Worm (Caenorhabditis elegans) whole organism, early embryonic: ENCODE measurements around the gene nhr-27.
A peak's percentile ranks its signal among the peaks of the same experiment; 100 is the strongest.

Experiments
- B0310.2 ChIP-seq: sonication (generic microtip); optimal IDR thresholded peaks from 2 replicates; lab custom pipeline; 2016; ENCODE audit warnings: mild to moderate bottlenecking, missing genetic modification characterization, missing compliant biosample characterization
- F13C5.2 ChIP-seq: sonication (generic microtip); optimal IDR thresholded peaks from 2 replicates; lab custom pipeline; 2017; ENCODE audit warnings: mild to moderate bottlenecking, missing genetic modification characterization, inconsistent platforms, missing compliant biosample characterization
- aly-1 ChIP-seq: sonication (generic microtip); optimal IDR thresholded peaks from 2 replicates; lab custom pipeline; 2016; ENCODE audit warnings: missing genetic modification characterization, missing compliant biosample characterization
- ama-1 ChIP-seq: fragments of 150-350 bp; optimal IDR thresholded peaks from 2 replicates; lab custom pipeline; 2014
- ceh-13 ChIP-seq: fragments of 200-800 bp; sonication (Bioruptor generic); optimal IDR thresholded peaks from 2 replicates; lab custom pipeline; 2018; ENCODE audit warnings: mild to moderate bottlenecking, missing genetic modification characterization, missing compliant biosample characterization
- ceh-36 ChIP-seq: sonication (generic microtip); optimal IDR thresholded peaks from 2 replicates; lab custom pipeline; 2016; ENCODE audit warnings: missing genetic modification characterization, inconsistent platforms, missing compliant biosample characterization
- ets-7 ChIP-seq: sonication (generic microtip); optimal IDR thresholded peaks from 2 replicates; lab custom pipeline; 2016; ENCODE audit warnings: missing genotype, missing genetic modification characterization, missing compliant biosample characterization
- flt-1 ChIP-seq: fragments of 200-800 bp; sonication (Bioruptor generic); IDR thresholded peaks from 2 replicates; pipeline ENCODE4 v1.3.6; 2022; ENCODE audit warnings: missing genetic modification characterization, missing compliant biosample characterization
- hmbx-1 ChIP-seq: sonication (generic microtip); optimal IDR thresholded peaks from 2 replicates; lab custom pipeline; 2016; ENCODE audit warnings: mild to moderate bottlenecking, missing genetic modification characterization, missing compliant biosample characterization
- hmg-4 ChIP-seq: fragments of 200-800 bp; sonication (Bioruptor generic); optimal IDR thresholded peaks from 2 replicates; lab custom pipeline; 2018; ENCODE audit warnings: mild to moderate bottlenecking, missing genetic modification characterization, missing compliant biosample characterization
- hnd-1 ChIP-seq: sonication (generic microtip); optimal IDR thresholded peaks from 2 replicates; lab custom pipeline; 2016; ENCODE audit warnings: missing genetic modification characterization, missing compliant biosample characterization
- pes-1 ChIP-seq: fragments of 200-800 bp; sonication (Bioruptor generic); IDR thresholded peaks from 2 replicates; pipeline ENCODE4 v1.3.6; 2022; ENCODE audit warnings: missing genetic modification reagents, missing genetic modification characterization, missing compliant biosample characterization
- scrt-1 ChIP-seq: fragments of 200-800 bp; sonication (Bioruptor generic); IDR thresholded peaks from 2 replicates; pipeline ENCODE4 v1.3.6; 2022; ENCODE audit warnings: missing genetic modification characterization, missing compliant biosample characterization
- sea-1 ChIP-seq: fragments of 200-800 bp; sonication (Bioruptor generic); conservative IDR thresholded peaks from 2 replicates; pipeline ENCODE4 v1.3.6; 2022; ENCODE audit warnings: missing genetic modification characterization, missing compliant biosample characterization
- tbx-11 ChIP-seq: fragments of 200-800 bp; sonication (Bioruptor generic); IDR thresholded peaks from 2 replicates; pipeline ENCODE4 v1.3.6; 2022; ENCODE audit warnings: missing genetic modification characterization, missing compliant biosample characterization
- tbx-37 ChIP-seq: fragments of 200-800 bp; sonication (Bioruptor generic); conservative IDR thresholded peaks from 2 replicates; pipeline ENCODE4 v1.3.6; 2022; ENCODE audit warnings: missing genetic modification reagents, missing genetic modification characterization, missing compliant biosample characterization
- tra-4 ChIP-seq: sonication (generic microtip); optimal IDR thresholded peaks from 2 replicates; lab custom pipeline; 2017; ENCODE audit warnings: missing genetic modification characterization, missing compliant biosample characterization

nhr-27 gene

DNA sequence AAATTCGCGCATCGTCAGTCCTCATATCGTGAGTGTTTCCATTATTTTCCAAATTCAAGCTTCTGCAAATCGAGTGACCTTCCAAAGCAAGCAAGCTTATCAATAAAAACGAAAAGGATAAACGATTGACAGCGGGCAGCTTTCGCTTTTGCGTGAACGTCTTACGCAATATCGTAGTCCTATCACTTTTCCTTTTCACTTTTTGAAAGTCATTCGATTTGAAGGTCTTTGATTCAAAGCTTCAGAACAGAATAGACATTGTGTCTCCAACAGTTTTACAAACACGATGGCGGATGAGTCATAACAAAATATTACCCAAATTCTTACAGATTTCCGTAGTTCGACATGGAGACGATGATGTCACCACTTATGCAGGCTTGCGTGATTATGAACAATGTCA is 128.5 kb downstream of the nhr-27 start:
- TF ChIP-seq B0310.2 (tag; lab: Kevin White, UChicago) (no peak), sea-1 (no peak), F13C5.2 (tag; lab: Kevin White, UChicago) (no peak), tbx-11 (GFP tag; lab: Robert Waterston, UW) (no peak), hnd-1 (tag; lab: Kevin White, UChicago) (no peak), flt-1 (GFP tag; lab: Robert Waterston, UW) (no peak), ceh-36 (no peak), scrt-1 (GFP tag; lab: Robert Waterston, UW) (no peak), tra-4 (tag; lab: Kevin White, UChicago) (no peak), hmg-4 (no peak)

ce11 chrX:12678532-12678931 is 129.6 kb downstream of the nhr-27 start, which contains the start of gene adt-1:
Gene adt-1 (plus strand): TSS chrX:12678832.
- TF ChIP-seq sea-1 (no peak), ets-7 (no peak), hmg-4 (no peak), tra-4 (tag; lab: Kevin White, UChicago) (no peak), tbx-11 (GFP tag; lab: Robert Waterston, UW) (no peak), hmbx-1 (tag; lab: Kevin White, UChicago) (no peak), ceh-13 (GFP tag; lab: Kevin White, UChicago) (no peak), F13C5.2 (tag; lab: Kevin White, UChicago) (no peak), pes-1 (GFP tag; lab: Robert Waterston, UW) (no peak), ceh-36 (no peak), hnd-1 (tag; lab: Kevin White, UChicago) (no peak), ama-1 (lab: Kevin White, UChicago) (no peak), scrt-1 (GFP tag; lab: Robert Waterston, UW) (no peak), tbx-37 (GFP tag; lab: Robert Waterston, UW) (no peak), flt-1 (GFP tag; lab: Robert Waterston, UW) (no peak), B0310.2 (tag; lab: Kevin White, UChicago) (no peak), aly-1 (tag; lab: Kevin White, UChicago) (no peak)

DNA sequence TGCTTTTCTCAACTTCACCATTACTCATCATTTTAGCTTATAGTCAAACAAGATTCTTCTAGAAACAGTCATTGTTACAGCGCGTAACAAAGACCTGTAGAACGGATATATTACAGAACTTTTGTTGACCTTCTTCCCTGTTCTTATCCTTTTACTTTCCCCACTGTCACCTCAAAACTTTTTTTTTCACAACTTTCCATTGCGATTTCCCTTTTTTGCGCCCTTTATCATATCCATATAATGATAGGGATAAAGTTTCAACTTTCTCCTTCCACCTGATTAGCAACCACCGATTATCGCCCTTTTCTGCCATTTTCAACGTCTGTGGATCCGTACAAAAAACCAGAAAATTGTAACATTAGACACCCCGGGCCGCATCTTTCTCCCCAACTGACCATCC is 131.0 kb downstream of the nhr-27 start:
- no peak for TF ChIP-seq sea-1
- no peak for TF ChIP-seq ama-1 (lab: Kevin White, UChicago)
- no peak for TF ChIP-seq tbx-11 (GFP tag; lab: Robert Waterston, UW)
- no peak for TF ChIP-seq ceh-36
- no peak for TF ChIP-seq aly-1 (tag; lab: Kevin White, UChicago)
- TF ChIP-seq tra-4 (tag; lab: Kevin White, UChicago), result no peak
- no peak for TF ChIP-seq hnd-1 (tag; lab: Kevin White, UChicago)
- no peak for TF ChIP-seq ets-7
- TF ChIP-seq scrt-1 (GFP tag; lab: Robert Waterston, UW), result no peak
- TF ChIP-seq F13C5.2 (tag; lab: Kevin White, UChicago), result no peak
- no peak for TF ChIP-seq flt-1 (GFP tag; lab: Robert Waterston, UW)
- no peak for TF ChIP-seq pes-1 (GFP tag; lab: Robert Waterston, UW)
- no peak for TF ChIP-seq ceh-13 (GFP tag; lab: Kevin White, UChicago)
- no peak for TF ChIP-seq B0310.2 (tag; lab: Kevin White, UChicago)
- no peak for TF ChIP-seq hmbx-1 (tag; lab: Kevin White, UChicago)
- TF ChIP-seq hmg-4, result no peak
- no peak for TF ChIP-seq tbx-37 (GFP tag; lab: Robert Waterston, UW)

ce11 chrX:12671638-12672290 is 136.4 kb downstream of the nhr-27 start:
- TF ChIP-seq tbx-37 (GFP tag; lab: Robert Waterston, UW), result no peak

DNA sequence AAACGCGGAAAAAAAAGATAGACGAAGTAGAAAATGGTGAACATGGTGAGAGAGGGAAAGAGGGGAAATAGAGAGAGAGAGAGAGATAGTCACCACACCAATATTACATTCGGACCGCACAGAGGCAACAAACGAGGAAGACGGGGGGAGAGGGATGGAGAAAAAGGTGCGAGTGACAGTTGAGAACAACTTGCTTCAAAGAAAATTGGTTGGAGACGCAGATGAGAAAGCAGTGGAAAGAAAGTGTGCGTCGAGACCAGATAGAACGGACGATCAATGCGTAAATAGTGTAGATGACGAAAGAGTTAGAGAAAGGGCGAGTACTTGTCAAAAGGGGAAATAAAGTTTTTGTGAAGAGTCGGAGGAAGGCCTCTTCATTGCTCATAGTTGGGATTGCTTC is 137.7 kb downstream of the nhr-27 start:
- no peak for TF ChIP-seq pes-1 (GFP tag; lab: Robert Waterston, UW)
- peak; percentile 24 for TF ChIP-seq F13C5.2 (tag; lab: Kevin White, UChicago)
- TF ChIP-seq hmg-4, result peak; percentile 76
- no peak for TF ChIP-seq ama-1 (lab: Kevin White, UChicago)
- no peak for TF ChIP-seq ets-7
- TF ChIP-seq scrt-1 (GFP tag; lab: Robert Waterston, UW), result 0 out of 2 replicates have a peak, but pooled peaks have one; percentile 20
- peak; percentile 74 for TF ChIP-seq aly-1 (tag; lab: Kevin White, UChicago)
- TF ChIP-seq hnd-1 (tag; lab: Kevin White, UChicago), result no peak
- TF ChIP-seq tbx-11 (GFP tag; lab: Robert Waterston, UW), result no peak

- TF ChIP-seq ceh-13 (GFP tag; lab: Kevin White, UChicago) (no peak), ama-1 (lab: Kevin White, UChicago) (no peak), tbx-37 (GFP tag; lab: Robert Waterston, UW) (no peak), hmg-4 (no peak), aly-1 (tag; lab: Kevin White, UChicago) (no peak), B0310.2 (tag; lab: Kevin White, UChicago) (no peak), hmbx-1 (tag; lab: Kevin White, UChicago) (no peak), F13C5.2 (tag; lab: Kevin White, UChicago) (no peak), ets-7 (no peak), ceh-36 (no peak), pes-1 (GFP tag; lab: Robert Waterston, UW) (no peak), flt-1 (GFP tag; lab: Robert Waterston, UW) (no peak), tra-4 (tag; lab: Kevin White, UChicago) (no peak), hnd-1 (tag; lab: Kevin White, UChicago) (no peak), sea-1 (no peak), tbx-11 (GFP tag; lab: Robert Waterston, UW) (no peak), scrt-1 (GFP tag; lab: Robert Waterston, UW) (no peak)
Measured at ce11 chrX:12668941-12669501, 139.1 kb downstream of the nhr-27 start.
